Worm (Caenorhabditis elegans): ENCODE measurements around the gene agr-1.

- TF ChIP-seq ztf-16 (tag; optimal IDR thresholded peaks at IDR 0.05) (no peak), K09A11.1 (tag; optimal IDR thresholded peaks at IDR 0.05; ENCODE audit: insufficient read depth) (no peak), ceh-9 (tag; optimal IDR thresholded peaks at IDR 0.05) (no peak), elt-4 (tag; optimal IDR thresholded peaks at IDR 0.05) (no peak), gmeb-2 (tag; optimal IDR thresholded peaks at IDR 0.05) (no peak), nfya-1 (tag; optimal IDR thresholded peaks at IDR 0.05) (no peak), ceh-45 (GFP tag; IDR thresholded peaks at IDR 0.05) (no peak), tbx-2 (tag; optimal IDR thresholded peaks at IDR 0.05) (no peak)
Observed at ce11 chrII:6810663-6811062, 35.7 kb upstream of the agr-1 start, which contains the start of gene snt-1.
